Worm (Caenorhabditis elegans): ENCODE data around the gene ceh-62.

ce11 chrII:10840067-10840466, 34.5 kb downstream of the ceh-62 start:
- TF ChIP-seq elt-2 (tag; optimal IDR thresholded peaks at IDR 0.05) (peak; percentile 55), fkh-10 (GFP tag; optimal IDR thresholded peaks at IDR 0.05) (peak; percentile 78), C04F5.9 (tag; optimal IDR thresholded peaks at IDR 0.05) (peak; percentile 85), nhr-77 (tag; optimal IDR thresholded peaks at IDR 0.05) (peak; percentile 63), ceh-82 (tag; optimal IDR thresholded peaks at IDR 0.05) (peak; percentile 72 to 88 (median 82)), rnt-1 (tag; optimal IDR thresholded peaks at IDR 0.05) (peak; percentile 93), egl-27 (tag; optimal IDR thresholded peaks at IDR 0.05) (peak in 1 of 2 experiments; percentile 54), tbx-2 (tag; optimal IDR thresholded peaks at IDR 0.05) (peak; percentile 84), zag-1 (tag; optimal IDR thresholded peaks at IDR 0.05) (no peak), unc-130 (tag; optimal IDR thresholded peaks at IDR 0.05) (peak; percentile 80), ztf-4 (tag; optimal IDR thresholded peaks at IDR 0.05) (peak; percentile 58), pqm-1 (tag; optimal IDR thresholded peaks at IDR 0.05) (no peak), aly-2 (tag; optimal IDR thresholded peaks at IDR 0.05) (peak; percentile 80), efl-1 (optimal IDR thresholded peaks at IDR 0.05) (peak; percentile 69 to 78), efl-1 (GFP tag; optimal IDR thresholded peaks at IDR 0.05 in 1 of 2) (peak; percentile 62 to 98)
